Worm (Caenorhabditis elegans): ENCODE measurements around the gene spp-22.

DNA sequence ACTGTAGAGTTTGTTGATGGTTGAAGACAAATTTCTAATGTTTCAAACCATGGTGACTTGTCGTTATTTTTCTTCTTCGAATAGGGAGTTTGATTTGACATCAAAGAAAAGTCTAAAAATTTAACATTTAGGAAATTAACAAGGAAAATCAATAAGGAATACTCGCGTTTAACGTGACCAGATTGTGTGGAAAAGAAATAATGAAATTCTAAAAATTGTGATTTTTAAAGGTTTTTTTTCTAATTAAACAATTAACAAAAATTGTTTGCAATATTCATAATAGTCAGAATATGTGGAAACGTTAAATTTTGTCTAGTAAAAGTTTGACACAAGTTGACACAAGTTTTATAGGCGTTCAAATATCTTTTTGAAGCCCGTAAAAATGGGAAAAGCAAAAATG is 23.9 kb upstream of the spp-22 start, which contains the start of gene C55B6.4:
- TF ChIP-seq ceh-45 (GFP tag; IDR thresholded peaks at IDR 0.05) (no peak), nhr-11 (tag; optimal IDR thresholded peaks at IDR 0.05) (no peak), rnt-1 (tag; optimal IDR thresholded peaks at IDR 0.05) (no peak), fkh-10 (GFP tag; optimal IDR thresholded peaks at IDR 0.05) (no peak), F13H6.1 (tag; optimal IDR thresholded peaks at IDR 0.05) (no peak)

All from whole organism, late embryonic.